Fruit fly (Drosophila melanogaster) whole organism, prepupa: ENCODE results near the gene CG11162.

ENCODE experiments used
- CG10631 ChIP-seq: fragments of 200-800 bp; sonication (Bioruptor generic); optimal IDR thresholded peaks from 2 replicates; lab custom pipeline; 2016; ENCODE audit warnings: missing biosample characterization, missing genetic modification characterization
- CG1621 ChIP-seq: fragments of 200-800 bp; sonication (Bioruptor generic); optimal IDR thresholded peaks from 3 replicates; lab custom pipeline; 2018; ENCODE audit warnings: missing biosample characterization, mild to moderate bottlenecking, missing genetic modification characterization
- CG6854 ChIP-seq: fragments of 200-800 bp; sonication (Bioruptor generic); optimal IDR thresholded peaks from 2 replicates; lab custom pipeline; 2017; ENCODE audit warnings: missing biosample characterization, mild to moderate bottlenecking, missing genetic modification characterization
- Hr39 ChIP-seq: fragments of 200-800 bp; sonication (Bioruptor generic); optimal IDR thresholded peaks from 2 replicates; lab custom pipeline; 2016; ENCODE audit warnings: missing biosample characterization, missing genetic modification characterization
- dac ChIP-seq: fragments of 200-800 bp; sonication (Bioruptor generic); optimal IDR thresholded peaks from 2 replicates; lab custom pipeline; 2017; ENCODE audit warnings: missing biosample characterization, mild to moderate bottlenecking, missing genetic modification characterization

DNA sequence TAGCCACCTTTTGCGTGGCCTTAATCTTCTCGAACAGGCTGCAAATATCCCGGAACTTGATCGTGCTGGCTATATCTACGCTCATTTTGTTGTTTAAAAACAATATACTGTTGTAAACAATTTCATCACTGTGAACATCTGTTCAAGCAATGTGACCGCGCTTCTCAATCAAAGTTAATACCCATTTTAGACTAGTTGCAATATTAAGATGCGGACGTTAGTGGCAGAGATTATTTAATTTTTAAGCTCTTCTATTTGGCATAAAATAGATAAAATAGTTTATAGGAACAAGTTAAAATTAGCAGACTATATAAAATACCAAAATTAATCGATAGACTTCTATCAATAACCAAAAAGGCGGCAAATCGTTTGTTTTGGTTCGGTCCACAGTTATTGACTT lies 9.0 kb upstream of the CG11162 start, which contains the start of the genes DNAlig4 and CG11164:
- no peak for TF ChIP-seq CG6854 (GFP tag; lab: Kevin White, UChicago)
- TF ChIP-seq dac: no peak
- TF ChIP-seq CG1621: no peak
- no peak for TF ChIP-seq CG10631 (GFP tag; lab: Kevin White, UChicago)
- TF ChIP-seq Hr39: no peak
